Worm (Caenorhabditis elegans) whole organism, L2 larva: ENCODE measurements around the gene Y75B12B.11.

Experiments used
- ZK546.5 ChIP-seq: sonication (generic microtip); optimal IDR thresholded peaks from 2 replicates; lab custom pipeline; 2017; ENCODE audit warnings: missing biosample characterization, missing genetic modification characterization
- ceh-82 ChIP-seq: fragments of 150-350 bp; optimal IDR thresholded peaks from 2 replicates; lab custom pipeline; 2014; ENCODE audit warnings: missing biosample characterization, missing genetic modification characterization
- elt-1 ChIP-seq: fragments of 150-350 bp; optimal IDR thresholded peaks from 2 replicates; lab custom pipeline; 2014; ENCODE audit warnings: missing biosample characterization, missing genetic modification characterization
- nhr-10 ChIP-seq: sonication (generic microtip); optimal IDR thresholded peaks from 2 replicates; lab custom pipeline; 2017; ENCODE audit warnings: missing biosample characterization, missing genetic modification characterization
- nhr-237 ChIP-seq: fragments of 150-350 bp; optimal IDR thresholded peaks from 2 replicates; lab custom pipeline; 2014; ENCODE audit warnings: missing biosample characterization, missing genetic modification characterization
- nhr-6 ChIP-seq: fragments of 150-350 bp; optimal IDR thresholded peaks from 2 replicates; lab custom pipeline; 2014; ENCODE audit warnings: missing biosample characterization, missing genetic modification characterization
- ztf-11 ChIP-seq: sonication (generic microtip); optimal IDR thresholded peaks from 2 replicates; lab custom pipeline; 2017; ENCODE audit warnings: missing biosample characterization, missing genetic modification characterization
- ztf-4 ChIP-seq: fragments of 150-350 bp; optimal IDR thresholded peaks from 2 replicates; lab custom pipeline; 2014; ENCODE audit warnings: missing biosample characterization, missing genetic modification characterization

Y75B12B.11 gene

DNA sequence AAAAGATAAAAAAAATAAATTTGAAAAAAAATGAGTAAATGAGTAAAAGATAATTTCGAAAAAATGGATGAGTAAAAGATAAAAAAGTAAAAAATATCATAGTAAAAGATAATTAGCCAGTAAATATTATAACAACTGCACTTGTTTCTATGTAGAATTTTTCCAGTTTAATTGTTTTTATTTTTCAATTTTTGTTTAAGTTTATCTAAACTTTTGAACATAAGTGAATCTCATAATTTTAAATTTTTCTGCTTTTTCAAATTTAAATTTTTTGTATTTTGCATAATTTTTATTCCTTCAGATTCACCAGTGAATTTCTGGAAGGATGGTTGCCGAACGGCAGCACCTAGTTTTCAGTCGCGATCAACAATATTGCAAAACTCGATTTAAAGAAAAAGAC, 50.2 kb downstream of the Y75B12B.11 start, which contains the start of gene chil-12:
Gene chil-12, plus strand, starts transcription at position 301 of the 400 bp plus-strand sequence.
- TF ChIP-seq ceh-82 (tag; lab: Kevin White, UChicago): no peak
- no peak for TF ChIP-seq elt-1 (tag; lab: Kevin White, UChicago)
- TF ChIP-seq nhr-237 (tag; lab: Kevin White, UChicago): no peak
- no peak for TF ChIP-seq nhr-6 (tag; lab: Kevin White, UChicago)
- TF ChIP-seq ZK546.5: no peak
- TF ChIP-seq nhr-10 (tag; lab: Kevin White, UChicago): no peak
- TF ChIP-seq ztf-4: no peak
- TF ChIP-seq ztf-11 (tag; lab: Kevin White, UChicago): no peak
